Fruit fly (Drosophila melanogaster) whole organism, prepupa: Measurements from ENCODE around the gene IRSp53.

ENCODE experiments used
- Blimp-1 ChIP-seq: fragments of 200-800 bp; sonication (Bioruptor generic); optimal IDR thresholded peaks from 3 replicates; lab custom pipeline; 2017; ENCODE audit warnings: missing biosample characterization, missing genetic modification characterization, mild to moderate bottlenecking, moderate library complexity, missing genetic modification reagents
- CG10631 ChIP-seq: fragments of 200-800 bp; sonication (Bioruptor generic); optimal IDR thresholded peaks from 2 replicates; lab custom pipeline; 2016; ENCODE audit warnings: missing biosample characterization, missing genetic modification characterization
- CG10669 ChIP-seq: fragments of 200-800 bp; sonication (Bioruptor generic); optimal IDR thresholded peaks from 3 replicates; lab custom pipeline; 2018; ENCODE audit warnings: missing biosample characterization, mild to moderate bottlenecking, missing genetic modification characterization, moderate library complexity
- CG11294 ChIP-seq: fragments of 200-800 bp; sonication (Bioruptor generic); IDR thresholded peaks from 2 replicates; pipeline ENCODE4 v1.3.6; 2022; ENCODE audit warnings: missing biosample characterization, missing genetic modification characterization
- CG11762 ChIP-seq: fragments of 200-800 bp; sonication (Bioruptor generic); optimal IDR thresholded peaks from 3 replicates; lab custom pipeline; 2016; ENCODE audit warnings: missing biosample characterization, missing genetic modification characterization; ENCODE audit not compliant: insufficient read depth
- CG15336 ChIP-seq: fragments of 200-800 bp; sonication (Bioruptor generic); IDR thresholded peaks from 2 replicates; pipeline ENCODE4 v1.3.6; 2022; ENCODE audit warnings: missing biosample characterization, missing genetic modification characterization
- CG31627 ChIP-seq: fragments of 200-800 bp; sonication (Bioruptor generic); optimal IDR thresholded peaks from 3 replicates; lab custom pipeline; 2016; ENCODE audit warnings: missing biosample characterization, missing genetic modification characterization
- CG32006 ChIP-seq: fragments of 200-800 bp; sonication (Bioruptor generic); optimal IDR thresholded peaks from 3 replicates; lab custom pipeline; 2017; ENCODE audit warnings: missing biosample characterization, mild to moderate bottlenecking, missing genetic modification characterization
- CG3919 ChIP-seq: fragments of 200-800 bp; sonication (Bioruptor generic); optimal IDR thresholded peaks from 3 replicates; lab custom pipeline; 2016; ENCODE audit warnings: missing biosample characterization, missing genetic modification characterization
- CG4318 ChIP-seq: fragments of 200-800 bp; sonication (Bioruptor generic); optimal IDR thresholded peaks from 3 replicates; lab custom pipeline; 2017; ENCODE audit warnings: missing biosample characterization, mild to moderate bottlenecking, missing genetic modification characterization
- CG6163 ChIP-seq: fragments of 200-800 bp; sonication (Bioruptor generic); IDR thresholded peaks from 3 replicates; pipeline ENCODE4 v1.3.6; 2022; ENCODE audit warnings: missing biosample characterization, missing genetic modification characterization
- CG6276 ChIP-seq: fragments of 200-800 bp; sonication (Bioruptor generic); optimal IDR thresholded peaks from 2 replicates; lab custom pipeline; 2017; ENCODE audit warnings: missing biosample characterization, mild to moderate bottlenecking, missing genetic modification characterization
- CG6792 ChIP-seq: fragments of 200-800 bp; sonication (Bioruptor generic); optimal IDR thresholded peaks from 3 replicates; lab custom pipeline; 2016; ENCODE audit warnings: missing biosample characterization, missing genetic modification characterization
- CG8119 ChIP-seq: fragments of 200-800 bp; sonication (Bioruptor generic); IDR thresholded peaks from 3 replicates; pipeline ENCODE4 v1.3.6; 2022; ENCODE audit warnings: missing biosample characterization, missing genetic modification characterization
- CG8319 ChIP-seq: fragments of 200-800 bp; sonication (Bioruptor generic); optimal IDR thresholded peaks from 3 replicates; lab custom pipeline; 2016; ENCODE audit warnings: missing biosample characterization, missing genetic modification characterization
- CG8632 ChIP-seq: fragments of 200-800 bp; sonication (Bioruptor generic); optimal IDR thresholded peaks from 3 replicates; lab custom pipeline; 2016; ENCODE audit warnings: missing biosample characterization, missing genetic modification characterization
- Eip75B ChIP-seq: fragments of 200-800 bp; sonication (Bioruptor generic); optimal IDR thresholded peaks from 3 replicates; lab custom pipeline; 2016; ENCODE audit warnings: missing biosample characterization, missing genetic modification characterization
- Eip93F ChIP-seq: fragments of 200-800 bp; sonication (Bioruptor generic); optimal IDR thresholded peaks from 2 replicates; lab custom pipeline; 2016; ENCODE audit warnings: missing biosample characterization, mild to moderate bottlenecking, missing genetic modification characterization
- Ets21C ChIP-seq: fragments of 200-800 bp; sonication (Bioruptor generic); optimal IDR thresholded peaks from 3 replicates; lab custom pipeline; 2016; ENCODE audit warnings: missing biosample characterization, missing genetic modification characterization
- Ets96B ChIP-seq: fragments of 200-800 bp; optimal IDR thresholded peaks from 2 replicates; lab custom pipeline; 2019; ENCODE audit warnings: missing biosample characterization, mild to moderate bottlenecking, missing genetic modification characterization, moderate library complexity
- Gug ChIP-seq: fragments of 200-800 bp; sonication (Bioruptor generic); IDR thresholded peaks from 2 replicates; pipeline ENCODE4 v1.3.6; 2022; ENCODE audit warnings: missing biosample characterization, missing genetic modification characterization
- Hr38 ChIP-seq: sonication (Bioruptor generic); optimal IDR thresholded peaks from 2 replicates; lab custom pipeline; 2016; ENCODE audit warnings: missing biosample characterization, missing genetic modification characterization
- Hr4 ChIP-seq: fragments of 200-800 bp; sonication (Bioruptor generic); optimal IDR thresholded peaks from 3 replicates; lab custom pipeline; 2016; ENCODE audit warnings: missing biosample characterization, missing genetic modification characterization
- Lpt ChIP-seq: fragments of 200-800 bp; sonication (Bioruptor generic); optimal IDR thresholded peaks from 3 replicates; lab custom pipeline; 2016; ENCODE audit warnings: missing biosample characterization, missing genetic modification characterization
- OdsH ChIP-seq: fragments of 200-800 bp; sonication (Bioruptor generic); optimal IDR thresholded peaks from 3 replicates; lab custom pipeline; 2016; ENCODE audit warnings: missing biosample characterization, missing genetic modification characterization
- Sox102F ChIP-seq: fragments of 200-800 bp; sonication (Bioruptor generic); optimal IDR thresholded peaks from 2 replicates; lab custom pipeline; 2016; ENCODE audit warnings: missing biosample characterization, mild to moderate bottlenecking, missing genetic modification characterization
- Sox14 ChIP-seq: fragments of 200-800 bp; sonication (Bioruptor generic); optimal IDR thresholded peaks from 3 replicates; lab custom pipeline; 2016; ENCODE audit warnings: missing biosample characterization, missing genetic modification characterization
- achi ChIP-seq: fragments of 200-800 bp; sonication (Bioruptor generic); optimal IDR thresholded peaks from 3 replicates; lab custom pipeline; 2016; ENCODE audit warnings: missing biosample characterization, missing genetic modification characterization
- acj6 ChIP-seq: fragments of 200-800 bp; sonication (Bioruptor generic); optimal IDR thresholded peaks from 3 replicates; lab custom pipeline; 2016; ENCODE audit warnings: missing biosample characterization, missing genetic modification characterization
- dac ChIP-seq: fragments of 200-800 bp; sonication (Bioruptor generic); optimal IDR thresholded peaks from 2 replicates; lab custom pipeline; 2017; ENCODE audit warnings: missing biosample characterization, mild to moderate bottlenecking, missing genetic modification characterization
- dsx ChIP-seq: fragments of 200-800 bp; optimal IDR thresholded peaks from 3 replicates; lab custom pipeline; 2019; ENCODE audit warnings: missing biosample characterization, mild to moderate bottlenecking, missing genetic modification characterization, moderate library complexity; ENCODE audit not compliant: poor library complexity, severe bottlenecking
- eg ChIP-seq: fragments of 200-800 bp; sonication (Bioruptor generic); IDR thresholded peaks from 3 replicates; pipeline ENCODE4 v1.3.6; 2022; ENCODE audit warnings: missing biosample characterization, missing genetic modification characterization
- fd85E ChIP-seq: fragments of 200-800 bp; sonication (Bioruptor generic); optimal IDR thresholded peaks from 3 replicates; lab custom pipeline; 2016; ENCODE audit warnings: missing biosample characterization, missing genetic modification characterization
- fkh ChIP-seq: fragments of 200-800 bp; sonication (Bioruptor generic); optimal IDR thresholded peaks from 3 replicates; lab custom pipeline; 2017; ENCODE audit warnings: missing biosample characterization, mild to moderate bottlenecking, missing genetic modification characterization, moderate library complexity
- lz ChIP-seq: fragments of 200-800 bp; sonication (Bioruptor generic); optimal IDR thresholded peaks from 3 replicates; lab custom pipeline; 2016; ENCODE audit warnings: missing biosample characterization, missing genetic modification characterization
- pdm3 ChIP-seq: fragments of 200-800 bp; sonication (Bioruptor generic); optimal IDR thresholded peaks from 3 replicates; lab custom pipeline; 2016; ENCODE audit warnings: missing biosample characterization, missing genetic modification characterization
- spab ChIP-seq: fragments of 200-800 bp; sonication (Bioruptor generic); optimal IDR thresholded peaks from 2 replicates; lab custom pipeline; 2017; ENCODE audit warnings: missing biosample characterization, mild to moderate bottlenecking, missing genetic modification characterization, missing genetic modification reagents
- ss ChIP-seq, 2 experiments: fragments of 200-800 bp; sonication (Bioruptor generic); optimal IDR thresholded peaks; 2 replicates in 1 of 2; 3 replicates in 1 of 2; lab custom pipeline; 2017 to 2018; ENCODE audit warnings: mild to moderate bottlenecking in 2 of 2, missing biosample characterization in 2 of 2, missing genetic modification characterization in 2 of 2, moderate library complexity in 1 of 2
- topi ChIP-seq: fragments of 200-800 bp; sonication (Bioruptor generic); optimal IDR thresholded peaks from 3 replicates; lab custom pipeline; 2016; ENCODE audit warnings: missing biosample characterization, missing genetic modification characterization
- vri ChIP-seq: fragments of 200-800 bp; sonication (Bioruptor generic); optimal IDR thresholded peaks from 3 replicates; lab custom pipeline; 2016; ENCODE audit warnings: missing biosample characterization, mild to moderate bottlenecking, missing genetic modification characterization

Gene IRSp53

dm6 chr3L:11113198-11114197, 22.4 kb upstream of the IRSp53 start, which contains the start of gene Sod1 (continued):
- TF ChIP-seq CG6792 (GFP tag; lab: Kevin White, UChicago) (no peak), Sox102F (GFP tag; lab: Kevin White, UChicago) (no peak), CG31627 (GFP tag; lab: Kevin White, UChicago) (peak; percentile 3), dsx (GFP tag; lab: Kevin White, UChicago) (peak; percentile 58), Blimp-1 (peak; percentile 40), Ets96B (peak; percentile 26), CG15336 (GFP tag; lab: Robert Waterston, UW) (peak; percentile 48; the same call in 1 of the 2 replicates), Hr38 (GFP tag; lab: Kevin White, UChicago) (no peak), CG6276 (GFP tag; lab: Kevin White, UChicago) (no peak), dac (GFP tag; lab: Kevin White, UChicago) (no peak), CG10669 (GFP tag; lab: Kevin White, UChicago) (peak; percentile 68), vri (GFP tag; lab: Kevin White, UChicago) (no peak), CG3919 (GFP tag; lab: Kevin White, UChicago) (no peak), Ets21C (no peak), Lpt (peak; percentile 19), topi (GFP tag; lab: Kevin White, UChicago) (no peak), Sox14 (peak; percentile 58), CG11294 (GFP tag; lab: Robert Waterston, UW) (no peak), CG32006 (no peak), spab (GFP tag; lab: Kevin White, UChicago) (peak; percentile 66), CG11762 (peak; percentile 34), fd85E (GFP tag; lab: Kevin White, UChicago) (no peak), lz (GFP tag; lab: Kevin White, UChicago) (no peak), OdsH (GFP tag; lab: Kevin White, UChicago) (no peak), achi (GFP tag; lab: Kevin White, UChicago) (peak; percentile 25), CG8632 (GFP tag; lab: Kevin White, UChicago) (no peak), CG8119 (GFP tag; lab: Robert Waterston, UW) (no peak; the same call in 2 of the 3 replicates), Gug (no peak; the same call in 1 of the 2 replicates), acj6 (GFP tag; lab: Kevin White, UChicago) (no peak), fkh (GFP tag; lab: Kevin White, UChicago) (peak; percentile 19), CG10631 (GFP tag; lab: Kevin White, UChicago) (no peak), CG4318 (no peak), Eip75B (GFP tag; lab: Kevin White, UChicago) (no peak), pdm3 (GFP tag; lab: Kevin White, UChicago) (no peak), CG6163 (GFP tag; lab: Robert Waterston, UW) (no peak), eg (no peak; the same call in 2 of the 3 replicates), ss (GFP tag; optimal IDR thresholded peaks at IDR 0.05; lab: Kevin White, UChicago) (peak; percentile 92 to 93), Hr4 (GFP tag; lab: Kevin White, UChicago) (peak; percentile 59), CG8319 (GFP tag; lab: Kevin White, UChicago) (no peak), Eip93F (GFP tag; lab: Kevin White, UChicago) (peak; percentile 5)
- TF ChIP-seq, all 60 proteins: peak for 24
